Worm (Caenorhabditis elegans): ENCODE results near the gene sra-7.

sra-7 gene

DNA sequence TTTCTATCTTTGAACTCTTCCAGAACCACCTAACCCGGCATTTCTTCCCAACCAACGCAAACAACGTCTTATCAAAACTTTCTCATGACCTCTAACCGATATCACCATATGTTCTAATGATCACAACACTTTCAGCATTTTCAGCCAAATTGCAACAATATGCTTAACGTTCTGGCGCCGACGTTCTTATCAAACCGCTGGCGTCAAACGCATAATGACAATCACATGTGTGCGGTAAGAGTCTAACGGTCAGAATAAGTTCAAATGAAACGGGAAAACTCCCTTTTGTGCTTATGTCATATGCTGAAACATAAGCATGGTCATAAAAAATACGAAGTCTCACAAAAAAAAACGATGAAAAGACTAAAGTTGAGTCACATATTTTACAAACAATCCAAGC lies 43.6 kb upstream of the sra-7 start:
- no peak for TF ChIP-seq isw-1 (GFP tag; IDR thresholded peaks at IDR 0.05)
- no peak; the same call in 1 of the 2 replicates for TF ChIP-seq nhr-19 (GFP tag; conservative IDR thresholded peaks at IDR 0.05)
- peak; percentile 10 for TF ChIP-seq jun-1 (tag; optimal IDR thresholded peaks at IDR 0.05)
- peak in 1 of 2 experiments; percentile 73 for TF ChIP-seq lin-35 (GFP tag; optimal IDR thresholded peaks at IDR 0.05)
- TF ChIP-seq lin-13 (GFP tag; optimal IDR thresholded peaks at IDR 0.05) = no peak
- TF ChIP-seq mdl-1 (tag; optimal IDR thresholded peaks at IDR 0.05) = peak in 1 of 2 experiments; percentile 49
- peak; percentile 2 for TF ChIP-seq lin-14 (GFP tag; optimal IDR thresholded peaks at IDR 0.05)
- TF ChIP-seq ztf-11 (tag; optimal IDR thresholded peaks at IDR 0.05) = no peak
- TF ChIP-seq elt-2 (tag; optimal IDR thresholded peaks at IDR 0.05) = peak; percentile 99
- no peak for TF ChIP-seq fkh-4 (tag; optimal IDR thresholded peaks at IDR 0.05; ENCODE audit: borderline replicate concordance)
- TF ChIP-seq nhr-20 (tag; optimal IDR thresholded peaks at IDR 0.05) = peak; percentile 30
- peak; percentile 57 for TF ChIP-seq nhr-71 (tag; optimal IDR thresholded peaks at IDR 0.05)
- TF ChIP-seq nhr-12 (tag; optimal IDR thresholded peaks at IDR 0.05) = no peak
- TF ChIP-seq nhr-90 (tag; optimal IDR thresholded peaks at IDR 0.05; ENCODE audit: poor library complexity) = peak; percentile 28

ce11 chrII:9501955-9502354 lies 42.5 kb upstream of the sra-7 start:
- no peak for TF ChIP-seq ceh-88 (GFP tag; IDR thresholded peaks at IDR 0.05)
- no peak for TF ChIP-seq fkh-4 (tag; optimal IDR thresholded peaks at IDR 0.05; ENCODE audit: borderline replicate concordance)
- peak in 1 of 2 experiments; percentile 7 for TF ChIP-seq lsy-2 (tag; optimal IDR thresholded peaks at IDR 0.05)
- TF ChIP-seq nhr-20 (tag; optimal IDR thresholded peaks at IDR 0.05) = no peak
- TF ChIP-seq mep-1 (tag; optimal IDR thresholded peaks at IDR 0.05) = no peak
- peak in 1 of 2 experiments; percentile 48 for TF ChIP-seq mdl-1 (tag; optimal IDR thresholded peaks at IDR 0.05)
- TF ChIP-seq lin-35 (GFP tag; optimal IDR thresholded peaks at IDR 0.05) = peak in 1 of 2 experiments; percentile 50
- TF ChIP-seq C04F5.9 (tag; optimal IDR thresholded peaks at IDR 0.05) = no peak
- no peak for TF ChIP-seq C16A3.4 (tag; optimal IDR thresholded peaks at IDR 0.05)
- no peak for TF ChIP-seq ceh-90 (tag; optimal IDR thresholded peaks at IDR 0.05)
- TF ChIP-seq swsn-7 (tag; optimal IDR thresholded peaks at IDR 0.05) = no peak
- TF ChIP-seq unc-30 (tag; optimal IDR thresholded peaks at IDR 0.05) = no peak
- no peak for TF ChIP-seq blmp-1 (tag; optimal IDR thresholded peaks at IDR 0.05)
- no peak for TF ChIP-seq aly-2 (tag; optimal IDR thresholded peaks at IDR 0.05)
- TF ChIP-seq alr-1 (tag; optimal IDR thresholded peaks at IDR 0.05; ENCODE audit: borderline replicate concordance) = no peak
- TF ChIP-seq jun-1 (tag; optimal IDR thresholded peaks at IDR 0.05) = peak; percentile 21
- 0 out of 2 replicates have a peak, but pooled peaks have one; percentile 12 for TF ChIP-seq nhr-19 (GFP tag; conservative IDR thresholded peaks at IDR 0.05)
- no peak for TF ChIP-seq zag-1 (tag; optimal IDR thresholded peaks at IDR 0.05)
- TF ChIP-seq snu-23 (GFP tag; optimal IDR thresholded peaks at IDR 0.05) = no peak
- no peak for TF ChIP-seq dpl-1 (GFP tag; optimal IDR thresholded peaks at IDR 0.05)
- no peak for TF ChIP-seq nhr-12 (tag; optimal IDR thresholded peaks at IDR 0.05)
- no peak for TF ChIP-seq hlh-17 (GFP tag; optimal IDR thresholded peaks at IDR 0.05; ENCODE audit: borderline replicate concordance)
- no peak for TF ChIP-seq pax-3 (tag; optimal IDR thresholded peaks at IDR 0.05)
- no peak for TF ChIP-seq isw-1 (GFP tag; IDR thresholded peaks at IDR 0.05)
- no peak for TF ChIP-seq ama-1 (optimal IDR thresholded peaks at IDR 0.05)
- TF ChIP-seq irx-1 (tag; optimal IDR thresholded peaks at IDR 0.05) = no peak
- TF ChIP-seq F16B12.6 (tag; optimal IDR thresholded peaks at IDR 0.05) = no peak
- TF ChIP-seq elt-2 (tag; optimal IDR thresholded peaks at IDR 0.05) = peak; percentile 97
- no peak for TF ChIP-seq aha-1 (tag; optimal IDR thresholded peaks at IDR 0.05)
- TF ChIP-seq efl-1 (optimal IDR thresholded peaks at IDR 0.05) = no peak
- peak in 1 of 2 experiments; percentile 57 for TF ChIP-seq efl-1 (GFP tag; optimal IDR thresholded peaks at IDR 0.05 in 1 of 2)
- no peak for TF ChIP-seq tbx-2 (tag; optimal IDR thresholded peaks at IDR 0.05)
- TF ChIP-seq C34B4.2 (tag; optimal IDR thresholded peaks at IDR 0.05) = no peak
- TF ChIP-seq nhr-28 (tag; optimal IDR thresholded peaks at IDR 0.05) = no peak
- no peak for TF ChIP-seq nhr-47 (tag; optimal IDR thresholded peaks at IDR 0.05)
- TF ChIP-seq lin-15B (tag; optimal IDR thresholded peaks at IDR 0.05) = no peak
- TF ChIP-seq nhr-90 (tag; optimal IDR thresholded peaks at IDR 0.05; ENCODE audit: poor library complexity) = peak; percentile 23
- peak; percentile 51 for TF ChIP-seq nhr-71 (tag; optimal IDR thresholded peaks at IDR 0.05)
- TF ChIP-seq lin-13 (GFP tag; optimal IDR thresholded peaks at IDR 0.05) = no peak
- TF ChIP-seq ceh-82 (tag; optimal IDR thresholded peaks at IDR 0.05) = no peak
- no peak for TF ChIP-seq hpl-2 (GFP tag; optimal IDR thresholded peaks at IDR 0.05)
- TF ChIP-seq snpc-4 (tag; optimal IDR thresholded peaks at IDR 0.05) = no peak
- TF ChIP-seq grh-1 (GFP tag; IDR thresholded peaks at IDR 0.05) = no peak
- no peak for TF ChIP-seq ztf-4 (tag; optimal IDR thresholded peaks at IDR 0.05)
- no peak for TF ChIP-seq nhr-85 (tag)
- no peak for TF ChIP-seq rnt-1 (tag; optimal IDR thresholded peaks at IDR 0.05)
- TF ChIP-seq ceh-63 (GFP tag; optimal IDR thresholded peaks at IDR 0.05) = no peak
- TF ChIP-seq unc-86 (tag; optimal IDR thresholded peaks at IDR 0.05) = no peak

Measured in whole organism, L1 larva.